Fruit fly (Drosophila melanogaster): ENCODE results near the gene fbp.
A peak's percentile ranks its signal among the peaks of the same experiment; 100 is the strongest.

Gene fbp

DNA sequence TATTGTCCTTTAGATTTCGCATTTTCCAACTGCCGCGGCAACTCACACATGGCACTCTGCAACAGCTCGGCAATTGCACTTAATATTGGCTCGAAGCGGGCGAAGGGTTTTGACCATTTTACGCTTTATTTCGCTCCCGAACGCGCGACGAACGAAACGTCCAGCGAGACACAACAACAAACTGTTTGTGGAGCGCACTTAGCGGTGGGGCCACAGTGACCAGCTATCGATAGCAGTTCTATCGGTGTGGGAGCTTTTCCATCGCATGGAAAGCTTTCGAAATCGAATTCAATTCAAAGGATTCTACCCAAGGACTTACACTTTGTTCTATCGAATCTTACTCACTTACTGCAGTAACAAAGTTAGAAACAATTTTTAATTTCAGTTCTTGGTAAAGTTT lies 7.2 kb downstream of the fbp start, which contains the start of gene CG10631 (continued):
- no peak for TF ChIP-seq hth (optimal IDR thresholded peaks at IDR 0.05)
- TF ChIP-seq Max (GFP tag; optimal IDR thresholded peaks at IDR 0.05), result no peak
- no peak for TF ChIP-seq CG10274 (GFP tag; optimal IDR thresholded peaks at IDR 0.05)
- TF ChIP-seq hkb (optimal IDR thresholded peaks at IDR 0.05), result no peak
- no peak for TF ChIP-seq hkb (GFP tag; IDR thresholded peaks at IDR 0.05)
- no peak for TF ChIP-seq CG10366 (GFP tag; IDR thresholded peaks at IDR 0.05)
- no peak for TF ChIP-seq CG16815 (GFP tag; optimal IDR thresholded peaks at IDR 0.05)
- no peak for TF ChIP-seq HmgD (GFP tag; optimal IDR thresholded peaks at IDR 0.05)
- TF ChIP-seq CG11093 (GFP tag; IDR thresholded peaks at IDR 0.05), result no peak
- no peak for TF ChIP-seq gsb-n (tag; optimal IDR thresholded peaks at IDR 0.05)
- TF ChIP-seq wek (GFP tag; optimal IDR thresholded peaks at IDR 0.05), result no peak
- TF ChIP-seq MBD-R2 (GFP tag; IDR thresholded peaks at IDR 0.05), result peak; percentile 70
- TF ChIP-seq CG7839 (tag; optimal IDR thresholded peaks at IDR 0.05), result no peak
- peak; percentile 16 for TF ChIP-seq CG11504 (tag; optimal IDR thresholded peaks at IDR 0.05)
- TF ChIP-seq Atf6 (GFP tag; IDR thresholded peaks at IDR 0.05), result no peak
- TF ChIP-seq CG14667 (GFP tag; IDR thresholded peaks at IDR 0.05), result no peak
- TF ChIP-seq jumu (GFP tag; optimal IDR thresholded peaks at IDR 0.05), result no peak
- no peak for TF ChIP-seq CG30431 (GFP tag; optimal IDR thresholded peaks at IDR 0.05)
- no peak for TF ChIP-seq BtbVII (GFP tag; optimal IDR thresholded peaks at IDR 0.05)
- TF ChIP-seq Ets97D (GFP tag; optimal IDR thresholded peaks at IDR 0.05), result peak; percentile 7
- TF ChIP-seq pho (GFP tag; optimal IDR thresholded peaks at IDR 0.05), result no peak
- TF ChIP-seq CG14441 (GFP tag; IDR thresholded peaks at IDR 0.05), result no peak
- no peak for TF ChIP-seq CG6175 (GFP tag; IDR thresholded peaks at IDR 0.05)
- TF ChIP-seq CG6689 (GFP tag; IDR thresholded peaks at IDR 0.05), result no peak
- TF ChIP-seq CG4282 (GFP tag; optimal IDR thresholded peaks at IDR 0.05), result peak; percentile 12
- TF ChIP-seq yki (optimal IDR thresholded peaks at IDR 0.05), result no peak
- TF ChIP-seq CG18011 (GFP tag; optimal IDR thresholded peaks at IDR 0.05), result no peak
- no peak for TF ChIP-seq GATAe (GFP tag; conservative IDR thresholded peaks at IDR 0.05)
- no peak for TF ChIP-seq CG3726 (GFP tag; IDR thresholded peaks at IDR 0.05)
- peak; percentile 53 for TF ChIP-seq Aef1 (GFP tag; IDR thresholded peaks at IDR 0.05)
- TF ChIP-seq TFAM (GFP tag; optimal IDR thresholded peaks at IDR 0.05), result no peak
- TF ChIP-seq sug (tag; optimal IDR thresholded peaks at IDR 0.05), result peak; percentile 1
- TF ChIP-seq CG33557 (GFP tag; optimal IDR thresholded peaks at IDR 0.05), result no peak
- TF ChIP-seq eyg (GFP tag; optimal IDR thresholded peaks at IDR 0.05), result no peak
- no peak for TF ChIP-seq ash1 (GFP tag; optimal IDR thresholded peaks at IDR 0.05)
- peak; percentile 83 for TF ChIP-seq unc-4 (GFP tag; IDR thresholded peaks at IDR 0.05; ENCODE audit: partially characterized antibody)
- no peak for TF ChIP-seq org-1 (GFP tag; optimal IDR thresholded peaks at IDR 0.05)
- TF ChIP-seq B-H1 (GFP tag; IDR thresholded peaks at IDR 0.05), result no peak
- no peak for TF ChIP-seq CG14965 (GFP tag; optimal IDR thresholded peaks at IDR 0.05; ENCODE audit: borderline replicate concordance)
- TF ChIP-seq CG2875 (GFP tag; optimal IDR thresholded peaks at IDR 0.05), result no peak
- TF ChIP-seq CG7271 (tag; optimal IDR thresholded peaks at IDR 0.05), result no peak
- TF ChIP-seq otp (GFP tag; IDR thresholded peaks at IDR 0.05), result no peak
- peak; percentile 75 for TF ChIP-seq hbn (GFP tag; IDR thresholded peaks at IDR 0.05; ENCODE audit: partially characterized antibody)
- no peak for TF ChIP-seq Tbp (GFP tag; optimal IDR thresholded peaks at IDR 0.05)
- TF ChIP-seq CG31365 (tag; optimal IDR thresholded peaks at IDR 0.05), result no peak
- no peak for TF ChIP-seq CG2199 (GFP tag; IDR thresholded peaks at IDR 0.05)
- TF ChIP-seq CG10543 (GFP tag; optimal IDR thresholded peaks at IDR 0.05), result no peak
- TF ChIP-seq chif (GFP tag; optimal IDR thresholded peaks at IDR 0.05), result no peak
- no peak for TF ChIP-seq D19B (GFP tag; optimal IDR thresholded peaks at IDR 0.05)
- no peak for TF ChIP-seq jigr1 (GFP tag; IDR thresholded peaks at IDR 0.05)
- no peak for TF ChIP-seq az2 (GFP tag; optimal IDR thresholded peaks at IDR 0.05)
- no peak for TF ChIP-seq CG17612 (GFP tag; IDR thresholded peaks at IDR 0.05)
- no peak for TF ChIP-seq sens (GFP tag)
- TF ChIP-seq phol (tag; optimal IDR thresholded peaks at IDR 0.05), result no peak
